Fruit fly (Drosophila melanogaster) whole organism, pupa: Measurements from ENCODE around the gene Ost48.

Experiments
- CG13204 ChIP-seq: fragments of 200-800 bp; sonication (Bioruptor generic); optimal IDR thresholded peaks from 2 replicates; lab custom pipeline; 2018; ENCODE audit warnings: missing biosample characterization, mild to moderate bottlenecking, missing genetic modification characterization, moderate library complexity
- CG14655 ChIP-seq: fragments of 200-800 bp; sonication (Bioruptor generic); optimal IDR thresholded peaks from 3 replicates; lab custom pipeline; 2017; ENCODE audit warnings: mild to moderate bottlenecking, missing biosample characterization, missing genetic modification reagents, missing genetic modification characterization
- CG17806 ChIP-seq: fragments of 200-800 bp; sonication (Bioruptor generic); optimal IDR thresholded peaks from 2 replicates; lab custom pipeline; 2018; ENCODE audit warnings: missing biosample characterization, mild to moderate bottlenecking, missing genetic modification characterization, moderate library complexity
- CG4496 ChIP-seq: fragments of 200-800 bp; sonication (Bioruptor generic); IDR thresholded peaks from 3 replicates; pipeline ENCODE4 v1.3.6; 2022; ENCODE audit warnings: missing biosample characterization, missing genetic modification characterization
- CG8301 ChIP-seq: fragments of 200-800 bp; sonication (Bioruptor generic); optimal IDR thresholded peaks from 2 replicates; lab custom pipeline; 2018; ENCODE audit warnings: missing biosample characterization, mild to moderate bottlenecking, missing genetic modification characterization
- CG9948 ChIP-seq: fragments of 200-800 bp; sonication (Bioruptor generic); optimal IDR thresholded peaks from 2 replicates; lab custom pipeline; 2018; ENCODE audit warnings: missing biosample characterization, mild to moderate bottlenecking, missing genetic modification characterization, moderate library complexity
- D1 ChIP-seq: fragments of 200-800 bp; sonication (Bioruptor generic); optimal IDR thresholded peaks from 2 replicates; lab custom pipeline; 2018; ENCODE audit warnings: missing biosample characterization, mild to moderate bottlenecking, missing genetic modification characterization, moderate library complexity
- EcR ChIP-seq: fragments of 200-800 bp; sonication (Bioruptor generic); optimal IDR thresholded peaks from 3 replicates; lab custom pipeline; 2019; ENCODE audit warnings: missing biosample characterization, missing genetic modification characterization, mild to moderate bottlenecking, moderate library complexity, missing genetic modification reagents
- Ets98B ChIP-seq: fragments of 200-800 bp; sonication (Bioruptor generic); IDR thresholded peaks from 2 replicates; pipeline ENCODE4 v1.3.6; 2022; ENCODE audit warnings: missing biosample characterization, missing genetic modification characterization
- Pif1A ChIP-seq: fragments of 200-800 bp; sonication (Bioruptor generic); optimal IDR thresholded peaks from 3 replicates; lab custom pipeline; 2016; ENCODE audit warnings: missing biosample characterization, missing genetic modification characterization
- Pif1B ChIP-seq: fragments of 200-800 bp; sonication (Bioruptor generic); optimal IDR thresholded peaks from 3 replicates; lab custom pipeline; 2016; ENCODE audit warnings: missing biosample characterization, missing genetic modification characterization
- fd96Ca ChIP-seq: fragments of 200-800 bp; sonication (Bioruptor generic); IDR thresholded peaks from 3 replicates; pipeline ENCODE4 v1.3.6; 2022; ENCODE audit warnings: missing biosample characterization, missing genetic modification characterization

DNA sequence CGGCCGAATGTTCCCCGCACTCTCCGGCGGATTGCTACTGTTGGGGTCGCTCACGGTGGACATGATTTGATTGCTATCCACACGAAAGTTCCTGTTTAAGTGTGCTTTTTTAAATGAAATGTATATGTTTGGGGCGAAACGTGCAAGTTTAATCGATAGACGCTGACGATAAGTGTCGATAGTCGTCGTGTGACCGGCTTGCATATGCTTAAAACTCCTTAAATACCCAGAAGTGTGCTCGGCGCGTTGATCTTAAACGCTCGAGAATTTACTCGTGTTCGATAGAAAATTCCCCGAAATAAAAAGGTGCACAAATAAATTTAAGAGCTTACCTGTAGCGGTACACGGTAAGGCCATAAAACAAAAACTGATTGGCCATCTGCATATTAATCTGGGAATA, 3.6 kb upstream of the Ost48 start, which contains the start of the genes Zpr1 and CG44532:
- TF ChIP-seq Ets98B (no peak), CG4496 (GFP tag; lab: Robert Waterston, UW) (no peak), CG17806 (tag; lab: Kevin White, UChicago) (no peak), CG14655 (GFP tag; lab: Kevin White, UChicago) (no peak), fd96Ca (GFP tag; lab: Robert Waterston, UW) (no peak), Pif1A (no peak), EcR (GFP tag; lab: Kevin White, UChicago) (no peak), CG8301 (no peak), CG9948 (tag; lab: Kevin White, UChicago) (no peak), D1 (tag; lab: Kevin White, UChicago) (no peak), Pif1B (GFP tag; lab: Kevin White, UChicago) (no peak), CG13204 (GFP tag; lab: Kevin White, UChicago) (no peak)
